Worm (Caenorhabditis elegans): Measurements from ENCODE around the gene F08F3.4.

Gene F08F3.4

ce11 chrV:5410679-5411078 is at the start of gene F08F3.4:
F08F3.4 (plus strand) TSS chrV:5410955.
- TF ChIP-seq blmp-1 (tag; optimal IDR thresholded peaks at IDR 0.05; ENCODE audit: insufficient read depth) (peak; percentile 11), crh-2 (tag; optimal IDR thresholded peaks at IDR 0.05) (no peak), ceh-82 (tag; optimal IDR thresholded peaks at IDR 0.05) (no peak), sma-9 (GFP tag; optimal IDR thresholded peaks at IDR 0.05) (peak; percentile 82), sma-9 (tag; optimal IDR thresholded peaks at IDR 0.05) (no peak), snpc-4 (tag; optimal IDR thresholded peaks at IDR 0.05) (no peak), sma-3 (GFP tag; optimal IDR thresholded peaks at IDR 0.05) (peak; percentile 59), unc-62 (GFP tag; optimal IDR thresholded peaks at IDR 0.05) (no peak), nhr-25 (tag; optimal IDR thresholded peaks at IDR 0.05) (peak; percentile 58), elt-1 (tag; optimal IDR thresholded peaks at IDR 0.05) (no peak), zag-1 (tag; optimal IDR thresholded peaks at IDR 0.05) (no peak), alr-1 (tag; optimal IDR thresholded peaks at IDR 0.05) (no peak), Y55F3AM.14 (GFP tag; optimal IDR thresholded peaks at IDR 0.05) (peak; percentile 99), skn-1 (tag; optimal IDR thresholded peaks at IDR 0.05) (no peak), ztf-4 (tag; optimal IDR thresholded peaks at IDR 0.05) (no peak), nhr-77 (tag; optimal IDR thresholded peaks at IDR 0.05) (no peak), nhr-21 (tag; optimal IDR thresholded peaks at IDR 0.05) (peak; percentile 27), nhr-237 (tag; optimal IDR thresholded peaks at IDR 0.05) (no peak), egl-27 (tag; optimal IDR thresholded peaks at IDR 0.05) (no peak), F13H6.1 (tag; optimal IDR thresholded peaks at IDR 0.05) (no peak)

DNA sequence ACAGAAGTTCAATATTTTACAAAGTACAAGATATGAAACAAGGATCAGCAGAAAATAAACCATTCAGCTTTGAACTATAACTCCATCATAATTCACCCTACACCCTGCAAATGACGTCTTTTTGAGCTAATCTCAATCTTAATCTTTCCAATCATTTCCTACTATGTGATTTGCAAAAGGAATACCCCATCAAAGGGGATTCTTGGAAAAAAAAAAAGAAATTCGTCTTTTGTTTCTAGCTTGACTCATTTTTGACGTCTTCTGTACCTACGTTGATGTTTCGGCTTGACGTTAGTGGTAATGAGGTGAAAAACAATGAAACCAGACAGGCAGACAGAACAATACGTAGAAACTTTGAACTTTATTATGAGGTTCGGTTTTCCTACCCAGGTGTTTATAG is 48.5 kb upstream of the F08F3.4 start:
- no peak for TF ChIP-seq nhr-77 (tag; optimal IDR thresholded peaks at IDR 0.05)
- TF ChIP-seq fos-1 (tag; optimal IDR thresholded peaks at IDR 0.05) = no peak
- TF ChIP-seq C34F6.9 (tag; optimal IDR thresholded peaks at IDR 0.05) = no peak
- TF ChIP-seq F13H6.1 (tag; optimal IDR thresholded peaks at IDR 0.05) = no peak
- TF ChIP-seq ztf-11 (tag; optimal IDR thresholded peaks at IDR 0.05) = no peak
- TF ChIP-seq lin-11 (tag; optimal IDR thresholded peaks at IDR 0.05) = no peak
- no peak for TF ChIP-seq nhr-11 (tag; optimal IDR thresholded peaks at IDR 0.05)
- no peak for TF ChIP-seq snpc-4 (tag; optimal IDR thresholded peaks at IDR 0.05)
- TF ChIP-seq ztf-4 (tag; optimal IDR thresholded peaks at IDR 0.05) = no peak
- no peak for TF ChIP-seq Y55F3AM.14 (GFP tag; optimal IDR thresholded peaks at IDR 0.05)

DNA sequence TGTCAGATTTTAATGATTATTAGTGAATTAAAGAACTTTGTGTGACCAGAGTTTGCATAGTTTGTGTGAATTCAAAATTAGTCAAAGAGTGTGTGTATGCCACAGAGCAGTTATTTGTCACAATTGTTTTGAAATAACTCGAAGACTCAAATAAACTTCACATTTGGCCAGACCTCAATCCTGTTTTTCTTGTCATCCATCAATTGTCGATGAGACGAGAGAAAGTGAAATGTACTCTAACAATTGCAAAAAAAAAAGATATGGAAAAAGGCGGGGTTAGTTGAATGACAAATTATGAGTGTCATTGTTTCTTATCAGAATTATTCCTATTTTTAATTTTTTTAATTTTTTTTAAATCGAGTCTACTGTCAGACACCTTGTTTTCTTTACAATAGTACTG is 45.9 kb upstream of the F08F3.4 start, which contains the start of gene T09D3.8:
Gene T09D3.8 (plus strand): TSS at position 301 of the 400 bp plus-strand sequence.
- TF ChIP-seq nhr-237 (tag; optimal IDR thresholded peaks at IDR 0.05) (no peak), mdl-1 (tag; optimal IDR thresholded peaks at IDR 0.05) (no peak), nhr-10 (tag; optimal IDR thresholded peaks at IDR 0.05) (no peak), nhr-25 (tag; optimal IDR thresholded peaks at IDR 0.05) (no peak), mab-5 (tag; optimal IDR thresholded peaks at IDR 0.05) (no peak), nhr-12 (tag; optimal IDR thresholded peaks at IDR 0.05) (no peak), nhr-6 (tag; optimal IDR thresholded peaks at IDR 0.05) (no peak), egl-27 (tag; optimal IDR thresholded peaks at IDR 0.05) (no peak)

- TF ChIP-seq crh-2 (tag; optimal IDR thresholded peaks at IDR 0.05) (no peak), F13H6.1 (tag; optimal IDR thresholded peaks at IDR 0.05) (no peak), ztf-4 (tag; optimal IDR thresholded peaks at IDR 0.05) (no peak), elt-1 (tag; optimal IDR thresholded peaks at IDR 0.05) (no peak), egl-27 (tag; optimal IDR thresholded peaks at IDR 0.05) (no peak), fos-1 (tag; optimal IDR thresholded peaks at IDR 0.05) (no peak), nhr-11 (tag; optimal IDR thresholded peaks at IDR 0.05) (no peak), peb-1 (tag; optimal IDR thresholded peaks at IDR 0.05) (no peak), aly-2 (tag; optimal IDR thresholded peaks at IDR 0.05) (no peak), R02D3.7 (tag; optimal IDR thresholded peaks at IDR 0.05) (no peak), unc-62 (GFP tag; optimal IDR thresholded peaks at IDR 0.05) (no peak), lsy-2 (tag; optimal IDR thresholded peaks at IDR 0.05) (no peak)
Observed at ce11 chrV:5368792-5369191, 42.0 kb upstream of the F08F3.4 start, which contains the start of gene T09D3.9. T09D3.9 (minus strand) TSS chrV:5368892.

ce11 chrV:5372118-5372517 is 38.6 kb upstream of the F08F3.4 start, which contains the start of gene C35A11.3:
C35A11.3 (plus strand) TSS chrV:5372418.
- TF ChIP-seq ceh-16 (tag; optimal IDR thresholded peaks at IDR 0.05) = no peak
- no peak for TF ChIP-seq C34F6.9 (tag; optimal IDR thresholded peaks at IDR 0.05)
- TF ChIP-seq sma-9 (GFP tag; optimal IDR thresholded peaks at IDR 0.05) = no peak
- no peak for TF ChIP-seq sma-9 (tag; optimal IDR thresholded peaks at IDR 0.05)
